In genomic region chrV:16067-16845, ce11 we compare ENCODE assay signal across 1 worm cellular context.
A peak's percentile ranks its signal among the peaks of the same experiment; 100 is the strongest.
TF ChIP-seq lines count a peak whose summit lies in the region.

No protein-coding gene starts in this region.

TF ChIP-seq in whole organism, L4 larva, 104 proteins besides CTCF, POLR2A, EP300 and RAD21 (continued from another document):
- TF ChIP-seq unc-62 (GFP tag; optimal IDR thresholded peaks at IDR 0.05 in 1 of 2; lab: Kevin White, UChicago), result peak in 1 of 2 experiments; percentile 54
- no peak for TF ChIP-seq unc-62 (tag; optimal IDR thresholded peaks at IDR 0.05; lab: Kevin White, UChicago)
- peak; percentile 59 for TF ChIP-seq hlh-11 (tag; optimal IDR thresholded peaks at IDR 0.05; lab: Kevin White, UChicago)
- TF ChIP-seq dmd-6 (GFP tag; IDR thresholded peaks at IDR 0.05; lab: Robert Waterston, UW), result peak; percentile 28; the same call in 1 of the 2 replicates
- TF ChIP-seq pqm-1 (tag; optimal IDR thresholded peaks at IDR 0.05; lab: Kevin White, UChicago), result peak; percentile 36
- TF ChIP-seq nhr-76 (tag; optimal IDR thresholded peaks at IDR 0.05; lab: Kevin White, UChicago), result no peak
- no peak for TF ChIP-seq madf-9 (GFP tag; conservative IDR thresholded peaks at IDR 0.05; lab: Robert Waterston, UW)
- TF ChIP-seq daf-19 (GFP tag; conservative IDR thresholded peaks at IDR 0.05; lab: Robert Waterston, UW), result no peak
- TF ChIP-seq nhr-28 (tag; optimal IDR thresholded peaks at IDR 0.05; lab: Kevin White, UChicago), result peak; percentile 84
- TF ChIP-seq hlh-30 (tag; optimal IDR thresholded peaks at IDR 0.05; lab: Kevin White, UChicago; ENCODE audit: insufficient read depth), result peak; percentile 67
- no peak for TF ChIP-seq unc-130 (GFP tag; optimal IDR thresholded peaks at IDR 0.05; lab: Kevin White, UChicago)
- TF ChIP-seq mes-2 (tag; optimal IDR thresholded peaks at IDR 0.05; lab: Kevin White, UChicago; ENCODE audit: poor library complexity, severe bottlenecking), result no peak
- no peak for TF ChIP-seq daf-16 (GFP tag; optimal IDR thresholded peaks at IDR 0.05; lab: Kevin White, UChicago)
- peak; percentile 33 for TF ChIP-seq daf-16 (tag; optimal IDR thresholded peaks at IDR 0.05; lab: Kevin White, UChicago)
- no peak for TF ChIP-seq lsy-2 (tag; optimal IDR thresholded peaks at IDR 0.05; lab: Kevin White, UChicago)
- no peak for TF ChIP-seq zip-11 (GFP tag; IDR thresholded peaks at IDR 0.05; lab: Robert Waterston, UW)
